Fruit fly (Drosophila melanogaster) S2 (cell line): ENCODE data around the gene nAChRbeta1.

Source experiments
- CG8478 ChIP-seq: fragments of >200 bp; optimal IDR thresholded peaks from 2 replicates; lab custom pipeline; 2018
- CTCF ChIP-seq, 2 experiments: fragments of >200 bp; optimal IDR thresholded peaks; 2 replicates each; lab custom pipeline; 2018

dm6 chr3L:4415326-4416274 lies 13.5 kb upstream of the nAChRbeta1 start:
- TF ChIP-seq CG8478 = no peak
- no peak for TF ChIP-seq CTCF (optimal IDR thresholded peaks at IDR 0.05; lab: Kevin White, UChicago)
